Fruit fly (Drosophila melanogaster) Kc167 (cell line): ENCODE results near the gene CG11069.

Experiments
- Myc ChIP-seq: fragments of >200 bp; optimal IDR thresholded peaks from 2 replicates; lab custom pipeline; 2017; ENCODE audit warnings: missing external identifiers
- Sin3A ChIP-seq: fragments of >200 bp; optimal IDR thresholded peaks from 2 replicates; lab custom pipeline; 2018; ENCODE audit warnings: missing external identifiers
- h ChIP-seq: fragments of >200 bp; optimal IDR thresholded peaks from 3 replicates; lab custom pipeline; 2018; ENCODE audit warnings: missing external identifiers
- insv ChIP-seq: fragments of >200 bp; optimal IDR thresholded peaks from 3 replicates; lab custom pipeline; 2018; ENCODE audit warnings: missing external identifiers
- psq ChIP-seq: fragments of >200 bp; optimal IDR thresholded peaks from 2 replicates; lab custom pipeline; 2017; ENCODE audit warnings: missing external identifiers
- ttk ChIP-seq: sonication (Bioruptor generic); optimal IDR thresholded peaks from 2 replicates; lab custom pipeline; 2017; ENCODE audit warnings: missing external identifiers

CG11069 gene

DNA sequence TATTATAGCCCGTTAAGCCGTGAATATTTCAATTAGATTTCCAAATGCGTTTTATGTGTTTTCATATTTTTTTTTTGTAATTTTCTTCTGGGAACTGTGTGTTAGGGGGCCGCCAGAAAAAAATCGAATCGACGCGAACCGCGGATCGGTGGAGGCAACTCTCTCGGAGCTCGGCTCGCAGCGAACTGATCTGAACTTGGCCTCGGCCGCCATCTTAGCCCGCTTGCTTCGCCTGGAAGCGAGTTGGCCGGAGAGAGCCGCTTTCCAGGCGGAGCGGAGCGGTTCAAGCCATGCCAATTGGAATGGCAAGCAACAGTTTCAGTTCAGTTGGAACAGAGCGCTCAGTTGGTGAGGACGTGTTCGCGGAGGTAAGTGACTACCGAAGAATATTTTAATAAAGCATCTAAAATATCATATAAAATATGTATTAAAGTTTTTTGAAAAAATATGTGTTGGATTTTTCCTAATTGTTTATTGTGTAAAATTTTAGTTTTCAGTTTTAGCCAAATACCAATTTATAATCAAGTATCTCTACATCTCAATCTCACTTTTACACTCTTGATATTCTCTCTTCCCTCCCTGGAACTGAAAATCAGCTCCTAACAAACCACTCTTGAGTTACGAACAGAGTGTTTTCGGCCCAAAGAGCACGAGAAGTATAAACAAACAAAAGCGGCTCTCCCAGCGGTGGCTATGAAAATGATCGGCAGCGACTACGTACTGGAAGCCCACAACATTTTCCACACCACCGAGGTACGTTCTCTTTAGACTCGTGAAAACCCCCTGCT is at the start of gene CG11069, which contains the start of gene CG31121:
CG11069 (plus strand) TSS at position 324 of the 788 bp plus-strand sequence.
CG31121 (minus strand) TSS at position 187 of the 788 bp plus-strand sequence.
- no peak for TF ChIP-seq Sin3A (lab: Kevin White, UChicago)

DNA sequence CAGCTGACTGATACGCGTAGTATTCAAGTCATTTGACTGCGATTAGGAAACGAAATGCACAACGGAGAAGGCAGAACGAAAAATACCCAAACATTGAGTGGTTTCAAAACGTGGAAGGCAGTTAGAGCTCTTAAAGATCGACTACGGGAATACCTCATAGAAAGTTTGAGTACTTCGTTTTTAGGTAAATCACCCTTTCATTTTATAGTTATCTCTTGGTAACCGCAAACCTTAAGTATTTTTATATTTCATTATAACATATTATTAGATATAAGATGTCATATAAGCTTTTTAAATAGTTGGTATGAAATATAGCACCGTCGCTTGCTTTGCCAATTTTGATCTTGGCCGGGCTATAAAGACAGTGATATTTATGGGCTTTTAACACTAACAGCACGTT is 49.4 kb upstream of the CG11069 start:
- no peak for TF ChIP-seq psq (lab: Kevin White, UChicago)
- no peak for TF ChIP-seq Sin3A (lab: Kevin White, UChicago)
- TF ChIP-seq Myc (lab: Kevin White, UChicago): no peak
- TF ChIP-seq h (lab: Kevin White, UChicago): no peak
- no peak for TF ChIP-seq insv (lab: Kevin White, UChicago)
- TF ChIP-seq ttk (lab: Kevin White, UChicago): no peak

DNA sequence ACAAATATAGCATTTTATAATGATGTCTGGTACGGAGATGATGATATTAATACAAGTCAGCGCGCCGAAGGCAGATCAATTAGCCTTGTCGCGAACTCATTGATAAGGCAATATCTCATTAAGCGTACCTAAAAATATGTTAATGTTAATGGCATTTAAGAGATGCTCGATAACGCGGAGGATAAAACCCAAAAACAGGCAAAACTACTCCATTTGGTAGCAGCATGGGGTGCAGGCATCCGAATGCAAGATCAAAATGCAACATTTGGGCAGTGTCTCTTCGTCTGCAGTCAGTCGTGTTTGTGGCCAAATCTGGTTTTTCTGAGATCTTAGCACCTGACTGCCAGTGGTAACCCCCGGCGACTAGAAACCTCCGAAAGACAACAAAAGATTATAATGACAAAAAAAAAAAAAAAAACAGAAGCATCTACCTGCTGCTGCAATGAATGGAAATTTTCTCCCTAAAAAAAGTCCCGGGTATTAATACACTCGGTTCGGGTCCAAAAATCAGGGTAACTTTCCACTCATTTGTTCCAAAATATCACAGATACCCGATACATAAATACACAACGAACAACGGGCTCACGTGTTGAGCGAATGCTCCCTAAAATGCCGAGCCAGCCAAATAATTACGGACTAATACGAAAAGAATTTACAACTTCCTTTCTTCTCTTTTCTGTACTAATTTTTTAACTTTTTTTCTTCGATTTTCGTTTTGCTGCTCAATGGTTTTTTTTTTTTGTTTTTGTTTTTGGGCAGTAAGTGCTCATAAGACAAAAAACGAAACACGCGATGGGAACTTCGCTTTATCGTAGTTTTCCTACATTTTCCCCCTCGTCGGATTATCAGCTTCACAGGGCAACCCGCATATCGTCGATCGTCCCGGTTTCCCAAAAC is 48.3 kb upstream of the CG11069 start:
- TF ChIP-seq Sin3A (lab: Kevin White, UChicago) (no peak), h (lab: Kevin White, UChicago) (no peak), Myc (lab: Kevin White, UChicago) (no peak), ttk (lab: Kevin White, UChicago) (no peak), psq (lab: Kevin White, UChicago) (no peak)

- no peak for TF ChIP-seq Sin3A (lab: Kevin White, UChicago)
- no peak for TF ChIP-seq Myc (lab: Kevin White, UChicago)
- no peak for TF ChIP-seq ttk (lab: Kevin White, UChicago)
- no peak for TF ChIP-seq psq (lab: Kevin White, UChicago)
- no peak for TF ChIP-seq insv (lab: Kevin White, UChicago)
- TF ChIP-seq h (lab: Kevin White, UChicago): no peak
Measured at dm6 chr3R:24850420-24850819, 44.1 kb upstream of the CG11069 start, which contains the start of gene CG7006. CG7006 (plus strand) TSS chr3R:24850627.

- no peak for TF ChIP-seq psq (lab: Kevin White, UChicago)
- TF ChIP-seq Sin3A (lab: Kevin White, UChicago): no peak
- TF ChIP-seq ttk (lab: Kevin White, UChicago): no peak
- TF ChIP-seq h (lab: Kevin White, UChicago): no peak
- no peak for TF ChIP-seq Myc (lab: Kevin White, UChicago)
- no peak for TF ChIP-seq insv (lab: Kevin White, UChicago)
Measured at dm6 chr3R:24851429-24851828, 43.1 kb upstream of the CG11069 start, which contains the start of gene Nct. Nct (plus strand) TSS chr3R:24851601.

DNA sequence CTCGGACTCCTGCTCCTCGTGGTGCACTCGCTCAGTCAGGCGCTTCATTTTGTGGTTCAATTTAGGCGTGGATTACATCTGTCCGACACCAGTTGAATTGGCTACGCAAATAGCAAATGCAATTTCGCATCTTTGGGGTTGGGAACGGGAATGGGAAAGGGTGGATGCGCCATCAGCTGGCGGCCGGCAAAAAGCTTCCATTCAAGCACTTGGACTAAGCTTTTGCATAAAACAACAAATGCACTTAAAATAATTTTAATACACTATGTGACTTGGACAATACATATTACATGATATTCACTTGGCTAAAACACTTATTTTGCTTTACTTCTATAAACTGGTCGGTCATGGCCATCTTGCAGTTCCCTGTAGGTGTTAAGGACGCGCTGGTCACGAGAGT is 38.4 kb upstream of the CG11069 start, which contains the start of gene HDAC11:
HDAC11 (minus strand) TSS at position 101 of the 400 bp plus-strand sequence.
- TF ChIP-seq insv (lab: Kevin White, UChicago) (no peak), Myc (lab: Kevin White, UChicago) (no peak), psq (lab: Kevin White, UChicago) (no peak), Sin3A (lab: Kevin White, UChicago) (no peak), h (lab: Kevin White, UChicago) (no peak), ttk (lab: Kevin White, UChicago) (no peak)

DNA sequence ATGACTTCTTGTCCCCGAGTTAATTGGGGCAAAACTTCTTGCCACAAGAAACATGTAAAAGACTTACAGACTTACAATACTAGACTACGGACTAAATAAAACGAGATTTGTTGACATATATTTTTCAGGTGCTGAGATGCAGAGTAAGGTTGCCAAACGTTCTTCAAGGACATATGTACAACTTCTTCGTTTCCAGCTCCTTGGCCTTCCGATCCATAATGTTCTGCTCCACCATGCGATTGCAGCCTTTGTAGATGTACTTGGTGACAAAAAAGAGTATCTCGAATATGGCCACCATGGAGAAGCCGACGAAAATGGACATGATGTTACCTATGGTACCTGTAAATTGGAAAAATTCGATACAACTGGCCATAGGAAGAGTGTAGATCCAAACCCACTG is 37.1 kb upstream of the CG11069 start, which contains the start of gene CAH4:
CAH4 (minus strand) TSS at position 101 of the 400 bp plus-strand sequence.
- TF ChIP-seq h (lab: Kevin White, UChicago) (no peak), ttk (lab: Kevin White, UChicago) (no peak), Sin3A (lab: Kevin White, UChicago) (no peak), psq (lab: Kevin White, UChicago) (no peak), insv (lab: Kevin White, UChicago) (no peak), Myc (lab: Kevin White, UChicago) (no peak)

dm6 chr3R:24859701-24860100 is 34.8 kb upstream of the CG11069 start, which contains the start of gene ppk22:
ppk22 (minus strand) TSS chr3R:24859801.
- TF ChIP-seq ttk (lab: Kevin White, UChicago) (no peak), insv (lab: Kevin White, UChicago) (no peak), h (lab: Kevin White, UChicago) (no peak), psq (lab: Kevin White, UChicago) (no peak), Myc (lab: Kevin White, UChicago) (no peak), Sin3A (lab: Kevin White, UChicago) (no peak)

DNA sequence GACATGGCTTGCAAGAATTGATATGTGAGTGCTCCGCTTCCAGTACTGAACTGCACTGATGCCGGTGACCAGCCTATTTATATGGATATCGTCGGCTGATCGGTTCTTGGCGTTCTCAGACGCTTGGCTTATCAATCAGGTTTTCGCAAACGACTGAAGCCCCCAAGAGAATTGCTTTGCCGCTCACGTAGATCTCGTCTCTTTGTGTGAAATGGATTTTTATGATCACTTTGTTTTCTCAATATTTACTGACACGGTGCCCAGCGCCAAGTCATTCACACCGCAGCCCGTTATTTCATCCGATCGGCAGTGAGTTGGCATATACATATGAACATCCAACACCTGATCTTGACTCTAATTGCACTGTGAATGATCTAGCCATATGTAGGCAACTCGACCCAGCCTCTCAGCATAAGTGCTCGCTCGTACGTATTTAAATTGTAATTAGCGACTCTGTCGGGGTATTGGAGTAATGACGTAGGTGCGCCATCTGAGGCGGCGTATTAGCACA is 34.2 kb upstream of the CG11069 start, which contains the start of gene CG13639:
CG13639 (minus strand) TSS at position 51 of the 511 bp plus-strand sequence.
- no peak for TF ChIP-seq Myc (lab: Kevin White, UChicago)
- TF ChIP-seq psq (lab: Kevin White, UChicago): no peak
- no peak for TF ChIP-seq insv (lab: Kevin White, UChicago)
- no peak for TF ChIP-seq Sin3A (lab: Kevin White, UChicago)
- TF ChIP-seq ttk (lab: Kevin White, UChicago): no peak
- TF ChIP-seq h (lab: Kevin White, UChicago): no peak

DNA sequence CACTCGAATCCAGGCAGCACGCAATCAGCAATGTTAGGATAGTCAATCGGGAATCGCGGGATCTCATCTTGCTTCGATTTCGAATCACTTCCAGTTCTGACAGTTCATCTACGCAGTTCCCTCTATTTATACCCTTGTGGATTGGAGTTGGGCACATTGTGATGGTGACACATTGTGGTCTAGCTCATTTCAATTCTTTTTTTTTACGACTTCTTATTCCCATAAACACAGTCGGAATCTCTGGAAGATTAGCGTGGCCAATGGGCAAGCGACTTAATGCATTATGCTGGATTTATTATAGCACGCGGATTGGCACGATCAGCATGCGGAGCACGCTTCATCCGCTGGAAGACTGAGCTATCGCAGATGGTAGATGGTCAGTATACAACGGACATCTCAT is 32.5 kb upstream of the CG11069 start, which contains the start of gene CG13640:
CG13640 (minus strand) TSS at position 101 of the 400 bp plus-strand sequence.
- TF ChIP-seq Myc (lab: Kevin White, UChicago) (no peak), ttk (lab: Kevin White, UChicago) (no peak), Sin3A (lab: Kevin White, UChicago) (no peak), insv (lab: Kevin White, UChicago) (no peak), psq (lab: Kevin White, UChicago) (no peak), h (lab: Kevin White, UChicago) (no peak)
